Fruit fly (Drosophila melanogaster) whole organism, prepupa: Measurements from ENCODE around the gene et.

Experiments used
- CG10631 ChIP-seq: fragments of 200-800 bp; sonication (Bioruptor generic); optimal IDR thresholded peaks from 2 replicates; lab custom pipeline; 2016; ENCODE audit warnings: missing biosample characterization, missing genetic modification characterization
- CG10669 ChIP-seq: fragments of 200-800 bp; sonication (Bioruptor generic); optimal IDR thresholded peaks from 3 replicates; lab custom pipeline; 2018; ENCODE audit warnings: missing biosample characterization, mild to moderate bottlenecking, missing genetic modification characterization, moderate library complexity
- CG11294 ChIP-seq: fragments of 200-800 bp; sonication (Bioruptor generic); IDR thresholded peaks from 2 replicates; pipeline ENCODE4 v1.3.6; 2022; ENCODE audit warnings: missing biosample characterization, missing genetic modification characterization
- CG11902 ChIP-seq: fragments of 200-800 bp; sonication (Bioruptor generic); optimal IDR thresholded peaks from 3 replicates; lab custom pipeline; 2016; ENCODE audit warnings: missing biosample characterization, missing genetic modification characterization
- CG15336 ChIP-seq: fragments of 200-800 bp; sonication (Bioruptor generic); IDR thresholded peaks from 2 replicates; pipeline ENCODE4 v1.3.6; 2022; ENCODE audit warnings: missing biosample characterization, missing genetic modification characterization
- CG1621 ChIP-seq: fragments of 200-800 bp; sonication (Bioruptor generic); optimal IDR thresholded peaks from 3 replicates; lab custom pipeline; 2018; ENCODE audit warnings: missing biosample characterization, mild to moderate bottlenecking, missing genetic modification characterization
- CG3032 ChIP-seq: fragments of 200-800 bp; optimal IDR thresholded peaks from 2 replicates; lab custom pipeline; 2019; ENCODE audit warnings: missing biosample characterization, mild to moderate bottlenecking, missing genetic modification characterization, moderate library complexity
- CG32006 ChIP-seq: fragments of 200-800 bp; sonication (Bioruptor generic); optimal IDR thresholded peaks from 3 replicates; lab custom pipeline; 2017; ENCODE audit warnings: missing biosample characterization, mild to moderate bottlenecking, missing genetic modification characterization
- CG3919 ChIP-seq: fragments of 200-800 bp; sonication (Bioruptor generic); optimal IDR thresholded peaks from 3 replicates; lab custom pipeline; 2016; ENCODE audit warnings: missing biosample characterization, missing genetic modification characterization
- CG4318 ChIP-seq: fragments of 200-800 bp; sonication (Bioruptor generic); optimal IDR thresholded peaks from 3 replicates; lab custom pipeline; 2017; ENCODE audit warnings: missing biosample characterization, mild to moderate bottlenecking, missing genetic modification characterization
- CG6163 ChIP-seq: fragments of 200-800 bp; sonication (Bioruptor generic); IDR thresholded peaks from 3 replicates; pipeline ENCODE4 v1.3.6; 2022; ENCODE audit warnings: missing biosample characterization, missing genetic modification characterization
- CG6276 ChIP-seq: fragments of 200-800 bp; sonication (Bioruptor generic); optimal IDR thresholded peaks from 2 replicates; lab custom pipeline; 2017; ENCODE audit warnings: missing biosample characterization, mild to moderate bottlenecking, missing genetic modification characterization
- CG6808 ChIP-seq: fragments of 200-800 bp; sonication (Bioruptor generic); optimal IDR thresholded peaks from 3 replicates; lab custom pipeline; 2017; ENCODE audit warnings: missing biosample characterization, missing genetic modification characterization, mild to moderate bottlenecking, moderate library complexity, missing genetic modification reagents
- CG7368 ChIP-seq: fragments of 200-800 bp; sonication (Bioruptor generic); optimal IDR thresholded peaks from 3 replicates; lab custom pipeline; 2016; ENCODE audit warnings: missing biosample characterization, missing genetic modification characterization
- CG8119 ChIP-seq: fragments of 200-800 bp; sonication (Bioruptor generic); IDR thresholded peaks from 3 replicates; pipeline ENCODE4 v1.3.6; 2022; ENCODE audit warnings: missing biosample characterization, missing genetic modification characterization
- CG8319 ChIP-seq: fragments of 200-800 bp; sonication (Bioruptor generic); optimal IDR thresholded peaks from 3 replicates; lab custom pipeline; 2016; ENCODE audit warnings: missing biosample characterization, missing genetic modification characterization
- CG8632 ChIP-seq: fragments of 200-800 bp; sonication (Bioruptor generic); optimal IDR thresholded peaks from 3 replicates; lab custom pipeline; 2016; ENCODE audit warnings: missing biosample characterization, missing genetic modification characterization
- CG9139 ChIP-seq: fragments of 200-800 bp; sonication (Bioruptor generic); optimal IDR thresholded peaks from 3 replicates; lab custom pipeline; 2017; ENCODE audit warnings: missing biosample characterization, mild to moderate bottlenecking, missing genetic modification characterization
- Eip75B ChIP-seq: fragments of 200-800 bp; sonication (Bioruptor generic); optimal IDR thresholded peaks from 3 replicates; lab custom pipeline; 2016; ENCODE audit warnings: missing biosample characterization, missing genetic modification characterization
- Eip78C ChIP-seq: fragments of 200-800 bp; sonication (Bioruptor generic); peaks from one replicate; lab custom pipeline; 2016; ENCODE audit warnings: missing biosample characterization, missing genetic modification characterization
- Eip93F ChIP-seq: fragments of 200-800 bp; sonication (Bioruptor generic); optimal IDR thresholded peaks from 2 replicates; lab custom pipeline; 2016; ENCODE audit warnings: missing biosample characterization, mild to moderate bottlenecking, missing genetic modification characterization
- Ets21C ChIP-seq: fragments of 200-800 bp; sonication (Bioruptor generic); optimal IDR thresholded peaks from 3 replicates; lab custom pipeline; 2016; ENCODE audit warnings: missing biosample characterization, missing genetic modification characterization
- Ets96B ChIP-seq: fragments of 200-800 bp; optimal IDR thresholded peaks from 2 replicates; lab custom pipeline; 2019; ENCODE audit warnings: missing biosample characterization, mild to moderate bottlenecking, missing genetic modification characterization, moderate library complexity
- Gug ChIP-seq: fragments of 200-800 bp; sonication (Bioruptor generic); IDR thresholded peaks from 2 replicates; pipeline ENCODE4 v1.3.6; 2022; ENCODE audit warnings: missing biosample characterization, missing genetic modification characterization
- Hr38 ChIP-seq: sonication (Bioruptor generic); optimal IDR thresholded peaks from 2 replicates; lab custom pipeline; 2016; ENCODE audit warnings: missing biosample characterization, missing genetic modification characterization
- Hr39 ChIP-seq: fragments of 200-800 bp; sonication (Bioruptor generic); optimal IDR thresholded peaks from 2 replicates; lab custom pipeline; 2016; ENCODE audit warnings: missing biosample characterization, missing genetic modification characterization
- Hr4 ChIP-seq: fragments of 200-800 bp; sonication (Bioruptor generic); optimal IDR thresholded peaks from 3 replicates; lab custom pipeline; 2016; ENCODE audit warnings: missing biosample characterization, missing genetic modification characterization
- Lpt ChIP-seq: fragments of 200-800 bp; sonication (Bioruptor generic); optimal IDR thresholded peaks from 3 replicates; lab custom pipeline; 2016; ENCODE audit warnings: missing biosample characterization, missing genetic modification characterization
- OdsH ChIP-seq: fragments of 200-800 bp; sonication (Bioruptor generic); optimal IDR thresholded peaks from 3 replicates; lab custom pipeline; 2016; ENCODE audit warnings: missing biosample characterization, missing genetic modification characterization
- Smox ChIP-seq: fragments of 200-800 bp; sonication (Bioruptor generic); optimal IDR thresholded peaks from 3 replicates; lab custom pipeline; 2016; ENCODE audit warnings: missing biosample characterization, missing genetic modification characterization
- Sox102F ChIP-seq: fragments of 200-800 bp; sonication (Bioruptor generic); optimal IDR thresholded peaks from 2 replicates; lab custom pipeline; 2016; ENCODE audit warnings: missing biosample characterization, mild to moderate bottlenecking, missing genetic modification characterization
- Sox14 ChIP-seq: fragments of 200-800 bp; sonication (Bioruptor generic); optimal IDR thresholded peaks from 3 replicates; lab custom pipeline; 2016; ENCODE audit warnings: missing biosample characterization, missing genetic modification characterization
- Sox15 ChIP-seq: fragments of 200-800 bp; sonication (Bioruptor generic); optimal IDR thresholded peaks from 3 replicates; lab custom pipeline; 2016; ENCODE audit warnings: missing biosample characterization, missing genetic modification characterization
- achi ChIP-seq: fragments of 200-800 bp; sonication (Bioruptor generic); optimal IDR thresholded peaks from 3 replicates; lab custom pipeline; 2016; ENCODE audit warnings: missing biosample characterization, missing genetic modification characterization
- dac ChIP-seq: fragments of 200-800 bp; sonication (Bioruptor generic); optimal IDR thresholded peaks from 2 replicates; lab custom pipeline; 2017; ENCODE audit warnings: missing biosample characterization, mild to moderate bottlenecking, missing genetic modification characterization
- dsx ChIP-seq: fragments of 200-800 bp; optimal IDR thresholded peaks from 3 replicates; lab custom pipeline; 2019; ENCODE audit warnings: missing biosample characterization, mild to moderate bottlenecking, missing genetic modification characterization, moderate library complexity; ENCODE audit not compliant: poor library complexity, severe bottlenecking
- eg ChIP-seq: fragments of 200-800 bp; sonication (Bioruptor generic); IDR thresholded peaks from 3 replicates; pipeline ENCODE4 v1.3.6; 2022; ENCODE audit warnings: missing biosample characterization, missing genetic modification characterization
- esn ChIP-seq: fragments of 200-800 bp; sonication (Bioruptor generic); optimal IDR thresholded peaks from 2 replicates; lab custom pipeline; 2016; ENCODE audit warnings: missing biosample characterization, mild to moderate bottlenecking, missing genetic modification characterization, moderate library complexity
- fd85E ChIP-seq: fragments of 200-800 bp; sonication (Bioruptor generic); optimal IDR thresholded peaks from 3 replicates; lab custom pipeline; 2016; ENCODE audit warnings: missing biosample characterization, missing genetic modification characterization
- fkh ChIP-seq: fragments of 200-800 bp; sonication (Bioruptor generic); optimal IDR thresholded peaks from 3 replicates; lab custom pipeline; 2017; ENCODE audit warnings: missing biosample characterization, mild to moderate bottlenecking, missing genetic modification characterization, moderate library complexity
- lz ChIP-seq: fragments of 200-800 bp; sonication (Bioruptor generic); optimal IDR thresholded peaks from 3 replicates; lab custom pipeline; 2016; ENCODE audit warnings: missing biosample characterization, missing genetic modification characterization
- net ChIP-seq: fragments of 200-800 bp; sonication (Bioruptor generic); optimal IDR thresholded peaks from 3 replicates; lab custom pipeline; 2016; ENCODE audit warnings: missing biosample characterization, missing genetic modification characterization
- pdm3 ChIP-seq: fragments of 200-800 bp; sonication (Bioruptor generic); optimal IDR thresholded peaks from 3 replicates; lab custom pipeline; 2016; ENCODE audit warnings: missing biosample characterization, missing genetic modification characterization
- salr ChIP-seq, 2 experiments: fragments of 200-800 bp; sonication (Bioruptor generic); optimal IDR thresholded peaks; 3 replicates each; lab custom pipeline; 2016 to 2018; ENCODE audit warnings: missing biosample characterization in 2 of 2, missing genetic modification characterization in 2 of 2, mild to moderate bottlenecking in 1 of 2
- spab ChIP-seq: fragments of 200-800 bp; sonication (Bioruptor generic); optimal IDR thresholded peaks from 2 replicates; lab custom pipeline; 2017; ENCODE audit warnings: missing biosample characterization, mild to moderate bottlenecking, missing genetic modification characterization, missing genetic modification reagents
- ss ChIP-seq, 2 experiments: fragments of 200-800 bp; sonication (Bioruptor generic); optimal IDR thresholded peaks; 2 replicates in 1 of 2; 3 replicates in 1 of 2; lab custom pipeline; 2017 to 2018; ENCODE audit warnings: mild to moderate bottlenecking in 2 of 2, missing biosample characterization in 2 of 2, missing genetic modification characterization in 2 of 2, moderate library complexity in 1 of 2
- svp ChIP-seq: fragments of 200-800 bp; sonication (Bioruptor generic); peaks from one replicate; lab custom pipeline; 2016; ENCODE audit warnings: missing biosample characterization, missing genetic modification characterization
- topi ChIP-seq: fragments of 200-800 bp; sonication (Bioruptor generic); optimal IDR thresholded peaks from 3 replicates; lab custom pipeline; 2016; ENCODE audit warnings: missing biosample characterization, missing genetic modification characterization
- vri ChIP-seq: fragments of 200-800 bp; sonication (Bioruptor generic); optimal IDR thresholded peaks from 3 replicates; lab custom pipeline; 2016; ENCODE audit warnings: missing biosample characterization, mild to moderate bottlenecking, missing genetic modification characterization

Gene et

dm6 chrX:19684048-19684447 lies 8.4 kb upstream of the et start:
- TF ChIP-seq CG7368, result no peak
- TF ChIP-seq dsx (GFP tag; lab: Kevin White, UChicago), result no peak
- no peak for TF ChIP-seq CG1621 (tag; lab: Kevin White, UChicago)
- TF ChIP-seq vri, result no peak
- no peak for TF ChIP-seq topi (GFP tag; lab: Kevin White, UChicago)

dm6 chrX:19683040-19683875 lies 7.6 kb upstream of the et start, which contains the start of the genes dome and Ubqn:
Gene dome (minus strand): TSS chrX:19683518.
Gene Ubqn (plus strand): TSS chrX:19683808.
- TF ChIP-seq Eip75B (GFP tag; lab: Kevin White, UChicago), result no peak
- peak; percentile 9 for TF ChIP-seq dsx (GFP tag; lab: Kevin White, UChicago)
- peak; percentile 0 for TF ChIP-seq CG7368
- TF ChIP-seq CG1621 (tag; lab: Kevin White, UChicago), result no peak
- 0 out of 3 replicates have a peak, but pooled peaks have one; percentile 22 for TF ChIP-seq eg (GFP tag; lab: Robert Waterston, UW)
- no peak for TF ChIP-seq CG8632 (GFP tag; lab: Kevin White, UChicago)
- TF ChIP-seq CG10631 (GFP tag; lab: Kevin White, UChicago), result no peak
- TF ChIP-seq ss (GFP tag; optimal IDR thresholded peaks at IDR 0.05; lab: Kevin White, UChicago), result peak in 1 of 2 experiments; percentile 36
- TF ChIP-seq CG15336, result peak; percentile 49; the same call in 1 of the 2 replicates
- TF ChIP-seq fd85E, result no peak
- no peak for TF ChIP-seq spab
- TF ChIP-seq Eip93F (GFP tag; lab: Kevin White, UChicago), result no peak
- no peak for TF ChIP-seq svp (GFP tag; lab: Kevin White, UChicago)
- TF ChIP-seq Ets21C (GFP tag; lab: Kevin White, UChicago), result no peak
- no peak for TF ChIP-seq CG9139 (GFP tag; lab: Kevin White, UChicago)
- no peak for TF ChIP-seq Ets96B (tag; lab: Kevin White, UChicago)
- TF ChIP-seq CG32006 (GFP tag; lab: Kevin White, UChicago), result no peak
- TF ChIP-seq Hr39 (GFP tag; lab: Kevin White, UChicago), result no peak
- no peak for TF ChIP-seq CG8319 (GFP tag; lab: Kevin White, UChicago)
- TF ChIP-seq Sox15 (GFP tag; lab: Kevin White, UChicago), result no peak
- no peak for TF ChIP-seq dac
- TF ChIP-seq OdsH, result no peak
- no peak for TF ChIP-seq Smox (GFP tag; lab: Kevin White, UChicago)
- no peak for TF ChIP-seq Lpt (GFP tag; lab: Kevin White, UChicago)
- TF ChIP-seq Hr4 (GFP tag; lab: Kevin White, UChicago), result no peak
- peak; percentile 45 for TF ChIP-seq net (GFP tag; lab: Kevin White, UChicago)
- TF ChIP-seq salr (GFP tag; optimal IDR thresholded peaks at IDR 0.05; lab: Kevin White, UChicago), result no peak
- TF ChIP-seq fkh (GFP tag; lab: Kevin White, UChicago), result no peak
- TF ChIP-seq CG6808 (GFP tag; lab: Kevin White, UChicago), result no peak
- peak; percentile 9 for TF ChIP-seq CG3032 (tag; lab: Kevin White, UChicago)
- peak; percentile 8 for TF ChIP-seq Sox14 (GFP tag; lab: Kevin White, UChicago)
- no peak for TF ChIP-seq pdm3 (GFP tag; lab: Kevin White, UChicago)
- no peak for TF ChIP-seq CG11902 (GFP tag; lab: Kevin White, UChicago)
- no peak for TF ChIP-seq CG6276 (GFP tag; lab: Kevin White, UChicago)
- TF ChIP-seq CG10669 (GFP tag; lab: Kevin White, UChicago), result no peak
- TF ChIP-seq esn (GFP tag; lab: Kevin White, UChicago), result no peak
- TF ChIP-seq Eip78C (GFP tag; lab: Kevin White, UChicago), result peak; percentile 77
- TF ChIP-seq CG3919 (GFP tag; lab: Kevin White, UChicago), result no peak
- no peak for TF ChIP-seq CG8119 (GFP tag; lab: Robert Waterston, UW)
- no peak for TF ChIP-seq Sox102F (GFP tag; lab: Kevin White, UChicago)
- no peak for TF ChIP-seq CG4318 (GFP tag; lab: Kevin White, UChicago)
- TF ChIP-seq achi (GFP tag; lab: Kevin White, UChicago), result no peak
- TF ChIP-seq lz, result no peak
- TF ChIP-seq Hr38 (GFP tag; lab: Kevin White, UChicago), result no peak
- no peak for TF ChIP-seq CG11294 (GFP tag; lab: Robert Waterston, UW)
- no peak for TF ChIP-seq Gug (GFP tag; lab: Robert Waterston, UW)
- no peak for TF ChIP-seq CG6163 (GFP tag; lab: Robert Waterston, UW)
